Fruit fly (Drosophila melanogaster) whole organism, prepupa: ENCODE measurements around the gene tna.

Source experiments
- CG10631 ChIP-seq: fragments of 200-800 bp; sonication (Bioruptor generic); optimal IDR thresholded peaks from 2 replicates; lab custom pipeline; 2016; ENCODE audit warnings: missing biosample characterization, missing genetic modification characterization
- CG10669 ChIP-seq: fragments of 200-800 bp; sonication (Bioruptor generic); optimal IDR thresholded peaks from 3 replicates; lab custom pipeline; 2018; ENCODE audit warnings: missing biosample characterization, mild to moderate bottlenecking, missing genetic modification characterization, moderate library complexity
- CG11762 ChIP-seq: fragments of 200-800 bp; sonication (Bioruptor generic); optimal IDR thresholded peaks from 3 replicates; lab custom pipeline; 2016; ENCODE audit warnings: missing biosample characterization, missing genetic modification characterization; ENCODE audit not compliant: insufficient read depth
- CG3032 ChIP-seq: fragments of 200-800 bp; optimal IDR thresholded peaks from 2 replicates; lab custom pipeline; 2019; ENCODE audit warnings: missing biosample characterization, mild to moderate bottlenecking, missing genetic modification characterization, moderate library complexity
- CG32006 ChIP-seq: fragments of 200-800 bp; sonication (Bioruptor generic); optimal IDR thresholded peaks from 3 replicates; lab custom pipeline; 2017; ENCODE audit warnings: missing biosample characterization, mild to moderate bottlenecking, missing genetic modification characterization
- CG3919 ChIP-seq: fragments of 200-800 bp; sonication (Bioruptor generic); optimal IDR thresholded peaks from 3 replicates; lab custom pipeline; 2016; ENCODE audit warnings: missing biosample characterization, missing genetic modification characterization
- CG6163 ChIP-seq: fragments of 200-800 bp; sonication (Bioruptor generic); IDR thresholded peaks from 3 replicates; pipeline ENCODE4 v1.3.6; 2022; ENCODE audit warnings: missing biosample characterization, missing genetic modification characterization
- CG6808 ChIP-seq: fragments of 200-800 bp; sonication (Bioruptor generic); optimal IDR thresholded peaks from 3 replicates; lab custom pipeline; 2017; ENCODE audit warnings: missing biosample characterization, missing genetic modification characterization, mild to moderate bottlenecking, moderate library complexity, missing genetic modification reagents
- CG6854 ChIP-seq: fragments of 200-800 bp; sonication (Bioruptor generic); optimal IDR thresholded peaks from 2 replicates; lab custom pipeline; 2017; ENCODE audit warnings: missing biosample characterization, mild to moderate bottlenecking, missing genetic modification characterization
- CG7368 ChIP-seq: fragments of 200-800 bp; sonication (Bioruptor generic); optimal IDR thresholded peaks from 3 replicates; lab custom pipeline; 2016; ENCODE audit warnings: missing biosample characterization, missing genetic modification characterization
- CG8119 ChIP-seq: fragments of 200-800 bp; sonication (Bioruptor generic); IDR thresholded peaks from 3 replicates; pipeline ENCODE4 v1.3.6; 2022; ENCODE audit warnings: missing biosample characterization, missing genetic modification characterization
- CG8319 ChIP-seq: fragments of 200-800 bp; sonication (Bioruptor generic); optimal IDR thresholded peaks from 3 replicates; lab custom pipeline; 2016; ENCODE audit warnings: missing biosample characterization, missing genetic modification characterization
- CG9139 ChIP-seq: fragments of 200-800 bp; sonication (Bioruptor generic); optimal IDR thresholded peaks from 3 replicates; lab custom pipeline; 2017; ENCODE audit warnings: missing biosample characterization, mild to moderate bottlenecking, missing genetic modification characterization
- Eip75B ChIP-seq: fragments of 200-800 bp; sonication (Bioruptor generic); optimal IDR thresholded peaks from 3 replicates; lab custom pipeline; 2016; ENCODE audit warnings: missing biosample characterization, missing genetic modification characterization
- Eip78C ChIP-seq: fragments of 200-800 bp; sonication (Bioruptor generic); peaks from one replicate; lab custom pipeline; 2016; ENCODE audit warnings: missing biosample characterization, missing genetic modification characterization
- Ets96B ChIP-seq: fragments of 200-800 bp; optimal IDR thresholded peaks from 2 replicates; lab custom pipeline; 2019; ENCODE audit warnings: missing biosample characterization, mild to moderate bottlenecking, missing genetic modification characterization, moderate library complexity
- Hr4 ChIP-seq: fragments of 200-800 bp; sonication (Bioruptor generic); optimal IDR thresholded peaks from 3 replicates; lab custom pipeline; 2016; ENCODE audit warnings: missing biosample characterization, missing genetic modification characterization
- Lpt ChIP-seq: fragments of 200-800 bp; sonication (Bioruptor generic); optimal IDR thresholded peaks from 3 replicates; lab custom pipeline; 2016; ENCODE audit warnings: missing biosample characterization, missing genetic modification characterization
- OdsH ChIP-seq: fragments of 200-800 bp; sonication (Bioruptor generic); optimal IDR thresholded peaks from 3 replicates; lab custom pipeline; 2016; ENCODE audit warnings: missing biosample characterization, missing genetic modification characterization
- Smox ChIP-seq: fragments of 200-800 bp; sonication (Bioruptor generic); optimal IDR thresholded peaks from 3 replicates; lab custom pipeline; 2016; ENCODE audit warnings: missing biosample characterization, missing genetic modification characterization
- achi ChIP-seq: fragments of 200-800 bp; sonication (Bioruptor generic); optimal IDR thresholded peaks from 3 replicates; lab custom pipeline; 2016; ENCODE audit warnings: missing biosample characterization, missing genetic modification characterization
- acj6 ChIP-seq: fragments of 200-800 bp; sonication (Bioruptor generic); optimal IDR thresholded peaks from 3 replicates; lab custom pipeline; 2016; ENCODE audit warnings: missing biosample characterization, missing genetic modification characterization
- cyc ChIP-seq: fragments of 200-800 bp; sonication (Bioruptor generic); optimal IDR thresholded peaks from 3 replicates; lab custom pipeline; 2016; ENCODE audit warnings: missing biosample characterization, missing genetic modification characterization
- dsx ChIP-seq: fragments of 200-800 bp; optimal IDR thresholded peaks from 3 replicates; lab custom pipeline; 2019; ENCODE audit warnings: missing biosample characterization, mild to moderate bottlenecking, missing genetic modification characterization, moderate library complexity; ENCODE audit not compliant: poor library complexity, severe bottlenecking
- eg ChIP-seq: fragments of 200-800 bp; sonication (Bioruptor generic); IDR thresholded peaks from 3 replicates; pipeline ENCODE4 v1.3.6; 2022; ENCODE audit warnings: missing biosample characterization, missing genetic modification characterization
- esn ChIP-seq: fragments of 200-800 bp; sonication (Bioruptor generic); optimal IDR thresholded peaks from 2 replicates; lab custom pipeline; 2016; ENCODE audit warnings: missing biosample characterization, mild to moderate bottlenecking, missing genetic modification characterization, moderate library complexity
- fd59A ChIP-seq: fragments of 200-800 bp; sonication (Bioruptor generic); optimal IDR thresholded peaks from 2 replicates; lab custom pipeline; 2017; ENCODE audit warnings: missing biosample characterization, mild to moderate bottlenecking, missing genetic modification characterization, missing genetic modification reagents
- fd85E ChIP-seq: fragments of 200-800 bp; sonication (Bioruptor generic); optimal IDR thresholded peaks from 3 replicates; lab custom pipeline; 2016; ENCODE audit warnings: missing biosample characterization, missing genetic modification characterization
- fkh ChIP-seq: fragments of 200-800 bp; sonication (Bioruptor generic); optimal IDR thresholded peaks from 3 replicates; lab custom pipeline; 2017; ENCODE audit warnings: missing biosample characterization, mild to moderate bottlenecking, missing genetic modification characterization, moderate library complexity
- net ChIP-seq: fragments of 200-800 bp; sonication (Bioruptor generic); optimal IDR thresholded peaks from 3 replicates; lab custom pipeline; 2016; ENCODE audit warnings: missing biosample characterization, missing genetic modification characterization
- pdm3 ChIP-seq: fragments of 200-800 bp; sonication (Bioruptor generic); optimal IDR thresholded peaks from 3 replicates; lab custom pipeline; 2016; ENCODE audit warnings: missing biosample characterization, missing genetic modification characterization
- spab ChIP-seq: fragments of 200-800 bp; sonication (Bioruptor generic); optimal IDR thresholded peaks from 2 replicates; lab custom pipeline; 2017; ENCODE audit warnings: missing biosample characterization, mild to moderate bottlenecking, missing genetic modification characterization, missing genetic modification reagents
- ss ChIP-seq, 2 experiments: fragments of 200-800 bp; sonication (Bioruptor generic); optimal IDR thresholded peaks; 2 replicates in 1 of 2; 3 replicates in 1 of 2; lab custom pipeline; 2017 to 2018; ENCODE audit warnings: mild to moderate bottlenecking in 2 of 2, missing biosample characterization in 2 of 2, missing genetic modification characterization in 2 of 2, moderate library complexity in 1 of 2
- topi ChIP-seq: fragments of 200-800 bp; sonication (Bioruptor generic); optimal IDR thresholded peaks from 3 replicates; lab custom pipeline; 2016; ENCODE audit warnings: missing biosample characterization, missing genetic modification characterization
- vri ChIP-seq: fragments of 200-800 bp; sonication (Bioruptor generic); optimal IDR thresholded peaks from 3 replicates; lab custom pipeline; 2016; ENCODE audit warnings: missing biosample characterization, mild to moderate bottlenecking, missing genetic modification characterization

Gene tna

DNA sequence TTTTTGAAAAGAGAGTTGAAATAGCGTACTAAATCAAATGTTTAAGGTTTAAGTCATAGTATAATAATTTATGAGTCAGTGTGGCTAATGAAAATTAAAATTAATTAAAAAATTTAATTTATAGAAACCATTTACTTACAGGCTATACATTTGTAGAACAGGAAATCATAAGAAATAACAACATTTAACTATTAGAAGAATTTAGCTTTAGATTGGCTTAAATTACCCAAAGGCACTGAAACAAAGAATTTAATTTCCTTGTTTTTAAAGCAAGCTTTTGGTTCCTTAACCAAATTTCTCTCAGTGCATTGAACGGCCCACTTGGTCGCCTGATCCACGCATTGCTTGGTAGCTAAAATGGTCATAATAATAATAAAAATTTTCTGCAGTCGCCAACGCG lies 68.1 kb downstream of the tna start (continued):
- TF ChIP-seq Hr4 (GFP tag; lab: Kevin White, UChicago) (peak; percentile 22), achi (GFP tag; lab: Kevin White, UChicago) (peak; percentile 4), CG6854 (GFP tag; lab: Kevin White, UChicago) (no peak), pdm3 (GFP tag; lab: Kevin White, UChicago) (no peak), cyc (peak; percentile 6), eg (GFP tag; lab: Robert Waterston, UW) (0 out of 3 replicates have a peak, but pooled peaks have one; percentile 30), CG7368 (GFP tag; lab: Kevin White, UChicago) (no peak), topi (GFP tag; lab: Kevin White, UChicago) (peak; percentile 31), ss (GFP tag; optimal IDR thresholded peaks at IDR 0.05; lab: Kevin White, UChicago) (no peak), CG11762 (GFP tag; lab: Kevin White, UChicago) (no peak), spab (no peak), fkh (GFP tag; lab: Kevin White, UChicago) (no peak), CG8119 (GFP tag; lab: Robert Waterston, UW) (peak; percentile 53; the same call in 2 of the 3 replicates)

DNA sequence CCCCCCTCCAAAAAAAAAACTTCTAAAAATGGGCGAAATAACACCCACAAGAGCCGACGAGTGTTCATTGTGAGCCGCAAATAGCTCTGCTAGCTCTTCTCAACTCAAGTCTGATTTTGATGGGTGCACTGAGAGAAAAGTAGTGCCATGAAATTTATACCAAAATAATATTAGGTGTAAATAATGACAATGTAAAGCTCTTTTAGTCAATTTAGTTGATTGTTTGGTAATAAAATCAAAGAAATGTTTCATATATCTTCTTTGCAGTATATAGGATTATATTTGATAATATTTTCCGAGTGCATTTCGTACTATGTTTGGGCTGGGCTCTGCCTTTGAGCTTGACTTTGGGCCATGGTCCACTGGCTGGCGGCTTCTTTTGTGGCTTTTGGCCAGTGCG lies 69.4 kb downstream of the tna start:
- TF ChIP-seq CG3032 (tag; lab: Kevin White, UChicago) (peak; percentile 40), Eip75B (GFP tag; lab: Kevin White, UChicago) (peak; percentile 11), CG8319 (GFP tag; lab: Kevin White, UChicago) (no peak), OdsH (GFP tag; lab: Kevin White, UChicago) (peak; percentile 16), CG32006 (GFP tag; lab: Kevin White, UChicago) (peak; percentile 36), fd59A (GFP tag; lab: Kevin White, UChicago) (no peak), Ets96B (tag; lab: Kevin White, UChicago) (peak; percentile 40), CG3919 (GFP tag; lab: Kevin White, UChicago) (peak; percentile 49), fd85E (no peak), CG10669 (GFP tag; lab: Kevin White, UChicago) (peak; percentile 41), CG6854 (GFP tag; lab: Kevin White, UChicago) (no peak), CG7368 (GFP tag; lab: Kevin White, UChicago) (no peak), Lpt (peak; percentile 12), CG6808 (GFP tag; lab: Kevin White, UChicago) (peak; percentile 24), CG10631 (GFP tag; lab: Kevin White, UChicago) (peak; percentile 46), acj6 (GFP tag; lab: Kevin White, UChicago) (peak; percentile 2), dsx (GFP tag; lab: Kevin White, UChicago) (no peak), vri (GFP tag; lab: Kevin White, UChicago) (no peak), CG6163 (GFP tag; lab: Robert Waterston, UW) (peak; percentile 70; the same call in 2 of the 3 replicates), Eip78C (GFP tag; lab: Kevin White, UChicago) (peak; percentile 57), Smox (GFP tag; lab: Kevin White, UChicago) (no peak), esn (GFP tag; lab: Kevin White, UChicago) (peak; percentile 9), CG9139 (no peak), net (GFP tag; lab: Kevin White, UChicago) (no peak), spab (peak; percentile 26)

DNA sequence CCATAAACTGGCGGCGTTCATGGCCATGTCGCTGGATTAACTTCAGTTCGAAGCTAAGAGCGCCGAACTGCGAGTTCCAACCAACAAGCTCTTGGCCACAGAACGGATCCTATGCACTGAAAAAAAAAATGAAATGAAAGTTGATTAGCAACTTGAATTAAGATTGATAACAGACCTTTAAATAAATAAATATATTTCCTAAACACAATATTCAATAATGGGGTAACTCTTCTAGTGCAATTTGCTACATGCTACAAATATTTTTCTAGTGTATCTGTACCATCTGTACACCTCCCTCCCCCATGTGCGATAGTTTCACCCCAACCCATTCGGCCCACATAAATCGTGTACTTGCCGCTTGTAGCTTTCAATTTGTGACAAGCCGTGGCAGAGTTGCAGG lies 74.3 kb downstream of the tna start:
- TF ChIP-seq CG32006 (GFP tag; lab: Kevin White, UChicago), result peak; percentile 28
- TF ChIP-seq Lpt, result no peak
- peak; percentile 55 for TF ChIP-seq Eip78C (GFP tag; lab: Kevin White, UChicago)
- peak; percentile 44; the same call in 1 of the 3 replicates for TF ChIP-seq CG8119 (GFP tag; lab: Robert Waterston, UW)
- no peak for TF ChIP-seq CG6854 (GFP tag; lab: Kevin White, UChicago)
- peak; percentile 40 for TF ChIP-seq CG10631 (GFP tag; lab: Kevin White, UChicago)
- TF ChIP-seq acj6 (GFP tag; lab: Kevin White, UChicago), result no peak
- peak; percentile 58 for TF ChIP-seq CG6163 (GFP tag; lab: Robert Waterston, UW)
